Worm (Caenorhabditis elegans) whole organism, early embryonic: Measurements from ENCODE around the gene mcp-1.

ENCODE experiments used
- ets-7 ChIP-seq: sonication (generic microtip); optimal IDR thresholded peaks from 2 replicates; lab custom pipeline; 2016; ENCODE audit warnings: missing genotype, missing genetic modification characterization, missing compliant biosample characterization
- hmbx-1 ChIP-seq: sonication (generic microtip); optimal IDR thresholded peaks from 2 replicates; lab custom pipeline; 2016; ENCODE audit warnings: mild to moderate bottlenecking, missing genetic modification characterization, missing compliant biosample characterization
- pes-1 ChIP-seq: fragments of 200-800 bp; sonication (Bioruptor generic); IDR thresholded peaks from 2 replicates; pipeline ENCODE4 v1.3.6; 2022; ENCODE audit warnings: missing genetic modification reagents, missing genetic modification characterization, missing compliant biosample characterization

ce11 chrV:5953086-5953485, 8.5 kb upstream of the mcp-1 start:
- no peak for TF ChIP-seq ets-7 (tag; lab: Kevin White, UChicago)
- no peak for TF ChIP-seq pes-1
- no peak for TF ChIP-seq hmbx-1
